Worm (Caenorhabditis elegans): Measurements from ENCODE around the gene ceh-86.

ceh-86 gene

DNA sequence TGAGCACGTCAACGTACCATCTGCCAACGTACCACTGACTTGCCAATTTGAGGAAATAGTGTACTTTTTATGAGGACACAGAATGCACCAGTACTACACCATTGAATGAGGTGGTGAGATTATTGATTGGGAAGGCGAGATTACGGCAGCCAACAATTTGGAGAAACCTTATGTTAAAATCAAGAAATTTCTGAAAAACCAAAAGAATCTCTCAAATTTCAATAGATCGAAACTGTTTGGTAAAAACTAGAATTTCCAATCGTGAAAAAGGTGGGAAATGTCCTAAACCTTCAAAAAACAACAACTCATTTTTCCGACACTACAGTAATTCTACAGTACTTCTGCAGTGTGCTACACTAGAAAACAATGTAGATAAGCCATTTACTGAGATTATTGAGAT, at the start of gene ceh-86:
Gene ceh-86, minus strand, starts transcription at position 101 of the 400 bp plus-strand sequence.
- TF ChIP-seq madf-2 (tag; optimal IDR thresholded peaks at IDR 0.05), result no peak
- peak; percentile 55 for TF ChIP-seq ceh-48 (tag; optimal IDR thresholded peaks at IDR 0.05)

DNA sequence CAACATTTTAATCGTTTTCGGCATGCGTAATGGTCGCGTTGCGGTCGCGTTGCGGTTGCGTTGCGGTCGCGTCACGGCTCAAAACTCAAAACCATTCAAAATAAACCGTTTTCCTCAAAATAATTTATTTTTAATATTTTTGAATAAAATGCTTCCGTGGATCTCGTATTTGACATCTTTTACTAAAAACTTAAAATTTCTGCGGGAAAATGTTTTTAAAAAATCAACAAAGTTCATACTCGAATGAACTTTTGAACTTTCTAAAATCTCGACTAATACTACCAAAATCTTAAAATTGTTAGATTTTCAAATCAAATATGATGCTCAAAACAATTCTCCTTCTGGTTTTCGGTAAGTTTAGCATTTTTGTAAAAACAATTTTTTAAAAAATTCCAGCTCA, 49.7 kb upstream of the ceh-86 start, which contains the start of gene F53G2.2:
Gene F53G2.2, plus strand, starts transcription at position 301 of the 400 bp plus-strand sequence.
- TF ChIP-seq unc-55 (GFP tag; optimal IDR thresholded peaks at IDR 0.05), result no peak
- TF ChIP-seq fkh-10 (GFP tag; optimal IDR thresholded peaks at IDR 0.05), result no peak
- no peak for TF ChIP-seq ceh-31 (tag; optimal IDR thresholded peaks at IDR 0.05)
- TF ChIP-seq F13H6.1 (tag; optimal IDR thresholded peaks at IDR 0.05), result no peak

DNA sequence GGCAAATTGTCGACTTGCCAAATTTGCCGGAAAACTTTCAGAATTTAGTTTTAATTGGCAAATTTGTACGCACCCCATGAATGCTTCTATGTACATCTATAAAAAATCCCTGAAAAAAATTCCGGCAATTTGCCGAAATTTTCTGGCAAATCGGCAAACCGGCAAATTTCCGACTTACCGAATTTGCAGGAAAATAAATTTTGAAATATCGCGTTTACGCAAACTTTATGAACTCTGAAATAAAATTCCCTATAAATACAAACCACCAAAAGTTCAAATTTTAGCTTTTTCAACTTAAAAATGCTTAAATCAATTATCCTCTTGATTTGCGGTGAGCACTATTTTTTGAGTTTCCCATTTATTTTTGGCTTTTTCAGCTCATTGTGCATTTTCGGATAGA, 48.2 kb upstream of the ceh-86 start, which contains the start of gene F53G2.3:
Gene F53G2.3, plus strand, starts transcription at position 301 of the 400 bp plus-strand sequence.
- no peak for TF ChIP-seq sox-4 (tag; optimal IDR thresholded peaks at IDR 0.05)
- TF ChIP-seq zip-5 (tag; optimal IDR thresholded peaks at IDR 0.05), result no peak
- TF ChIP-seq ceh-22 (tag; optimal IDR thresholded peaks at IDR 0.05), result no peak
- no peak for TF ChIP-seq sox-2 (GFP tag; IDR thresholded peaks at IDR 0.05)
- no peak for TF ChIP-seq ztf-16 (tag; optimal IDR thresholded peaks at IDR 0.05)
- TF ChIP-seq unc-55 (GFP tag; optimal IDR thresholded peaks at IDR 0.05), result no peak
- no peak for TF ChIP-seq ceh-19 (GFP tag; optimal IDR thresholded peaks at IDR 0.05)
- no peak for TF ChIP-seq rnt-1 (tag; optimal IDR thresholded peaks at IDR 0.05)
- no peak for TF ChIP-seq dve-1 (tag; optimal IDR thresholded peaks at IDR 0.05)
- no peak for TF ChIP-seq eyg-1 (tag; optimal IDR thresholded peaks at IDR 0.05)
- no peak for TF ChIP-seq ceh-6 (GFP tag; optimal IDR thresholded peaks at IDR 0.05)
- no peak for TF ChIP-seq madf-2 (tag; optimal IDR thresholded peaks at IDR 0.05)
- TF ChIP-seq pat-9 (tag; optimal IDR thresholded peaks at IDR 0.05), result no peak
- no peak for TF ChIP-seq ceh-2 (tag; optimal IDR thresholded peaks at IDR 0.05)
- TF ChIP-seq ceh-9 (tag; optimal IDR thresholded peaks at IDR 0.05), result no peak
- TF ChIP-seq T23F11.4 (GFP tag; optimal IDR thresholded peaks at IDR 0.05), result no peak
- TF ChIP-seq nhr-232 (tag; optimal IDR thresholded peaks at IDR 0.05), result no peak
- TF ChIP-seq sdc-2 (tag; optimal IDR thresholded peaks at IDR 0.05), result no peak

DNA sequence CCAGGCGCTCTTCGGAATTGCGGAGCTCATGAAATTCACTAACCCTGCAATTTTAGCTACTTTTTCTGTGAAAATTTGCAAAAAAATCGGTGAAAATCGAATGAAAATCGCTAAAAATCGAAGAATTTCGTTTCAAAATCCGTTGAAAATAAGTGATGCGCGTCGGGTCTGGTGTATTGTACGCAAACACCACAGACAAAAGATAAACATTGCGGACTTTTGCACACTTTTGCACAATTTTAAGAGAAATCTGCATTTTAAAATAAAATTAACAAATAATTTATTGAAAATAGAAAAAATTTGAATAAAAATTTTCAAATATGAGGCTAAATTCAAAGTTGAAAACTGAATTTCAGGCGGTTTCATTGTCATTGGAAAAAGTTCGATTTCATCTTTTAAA, 47.2 kb upstream of the ceh-86 start, which contains the start of gene F53G2.12:
Gene F53G2.12, minus strand, starts transcription at position 44 of the 400 bp plus-strand sequence.
- TF ChIP-seq ceh-45 (GFP tag; IDR thresholded peaks at IDR 0.05) (no peak), ttx-3 (tag; optimal IDR thresholded peaks at IDR 0.05) (no peak), ceh-2 (tag; optimal IDR thresholded peaks at IDR 0.05) (no peak), ahr-1 (tag; optimal IDR thresholded peaks at IDR 0.05) (no peak), nfya-1 (tag; optimal IDR thresholded peaks at IDR 0.05) (no peak), gmeb-2 (tag; optimal IDR thresholded peaks at IDR 0.05) (no peak), pha-4 (tag; optimal IDR thresholded peaks at IDR 0.05) (no peak), ceh-48 (tag; optimal IDR thresholded peaks at IDR 0.05) (no peak), K09A11.1 (tag; optimal IDR thresholded peaks at IDR 0.05; ENCODE audit: insufficient read depth) (no peak), Y22D7AL.16 (tag; optimal IDR thresholded peaks at IDR 0.05) (no peak), dve-1 (tag; optimal IDR thresholded peaks at IDR 0.05) (no peak)

DNA sequence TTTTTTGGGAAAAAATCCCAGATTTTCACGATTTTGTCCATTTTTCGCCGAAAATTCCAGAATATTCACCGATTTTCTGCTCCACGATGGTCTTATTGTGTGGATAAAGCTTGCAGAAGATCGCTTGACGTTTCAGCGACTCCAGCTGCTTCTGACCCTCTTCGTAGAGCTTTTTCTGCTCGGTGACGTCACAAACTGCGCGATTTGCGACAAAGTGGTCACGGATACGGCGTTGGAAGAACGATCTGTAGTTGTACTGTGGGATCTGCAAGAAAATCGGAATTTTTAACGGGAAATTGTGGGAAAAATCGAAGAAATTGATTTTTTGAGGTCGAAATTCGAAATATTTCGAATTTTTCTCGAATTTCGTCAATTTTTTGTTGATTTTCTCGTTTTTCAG, 46.7 kb upstream of the ceh-86 start, which contains the start of gene mnat-1:
Gene mnat-1, minus strand, starts transcription at position 101 of the 400 bp plus-strand sequence.
- TF ChIP-seq T23F11.4 (GFP tag; optimal IDR thresholded peaks at IDR 0.05), result no peak
- no peak for TF ChIP-seq nhr-11 (tag; optimal IDR thresholded peaks at IDR 0.05)
- no peak for TF ChIP-seq dve-1 (tag; optimal IDR thresholded peaks at IDR 0.05)
- TF ChIP-seq hlh-30 (tag; optimal IDR thresholded peaks at IDR 0.05; ENCODE audit: insufficient read depth), result no peak
- TF ChIP-seq hlh-15 (tag; optimal IDR thresholded peaks at IDR 0.05), result no peak
- no peak for TF ChIP-seq lin-11 (tag; optimal IDR thresholded peaks at IDR 0.05)
